Fruit fly (Drosophila melanogaster): ENCODE data around the gene CG31789.

Gene CG31789

DNA sequence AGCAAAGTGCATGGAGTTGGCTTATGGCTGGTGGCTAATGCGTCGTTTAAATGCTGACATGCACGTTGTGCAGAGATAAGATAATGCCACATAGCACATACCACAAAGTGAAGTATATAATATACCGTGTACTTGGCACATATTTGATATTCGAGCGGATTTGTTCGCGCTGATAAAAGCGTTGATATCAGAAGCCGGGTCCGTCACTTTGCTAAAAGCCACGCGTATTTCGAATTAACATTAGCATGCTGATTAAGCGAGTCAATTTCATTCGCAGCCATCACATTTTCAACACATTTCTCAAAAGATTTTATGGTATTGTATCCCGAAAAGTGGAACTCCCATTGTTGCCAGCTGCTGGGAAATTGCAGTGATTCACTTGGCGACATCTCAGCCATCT, 37.0 kb upstream of the CG31789 start:
- TF ChIP-seq Dll (optimal IDR thresholded peaks at IDR 0.05) (no peak), EcR (GFP tag; optimal IDR thresholded peaks at IDR 0.05) (no peak), psq (optimal IDR thresholded peaks at IDR 0.05) (no peak), pan (optimal IDR thresholded peaks at IDR 0.05) (no peak), CG8478 (optimal IDR thresholded peaks at IDR 0.05) (no peak)

DNA sequence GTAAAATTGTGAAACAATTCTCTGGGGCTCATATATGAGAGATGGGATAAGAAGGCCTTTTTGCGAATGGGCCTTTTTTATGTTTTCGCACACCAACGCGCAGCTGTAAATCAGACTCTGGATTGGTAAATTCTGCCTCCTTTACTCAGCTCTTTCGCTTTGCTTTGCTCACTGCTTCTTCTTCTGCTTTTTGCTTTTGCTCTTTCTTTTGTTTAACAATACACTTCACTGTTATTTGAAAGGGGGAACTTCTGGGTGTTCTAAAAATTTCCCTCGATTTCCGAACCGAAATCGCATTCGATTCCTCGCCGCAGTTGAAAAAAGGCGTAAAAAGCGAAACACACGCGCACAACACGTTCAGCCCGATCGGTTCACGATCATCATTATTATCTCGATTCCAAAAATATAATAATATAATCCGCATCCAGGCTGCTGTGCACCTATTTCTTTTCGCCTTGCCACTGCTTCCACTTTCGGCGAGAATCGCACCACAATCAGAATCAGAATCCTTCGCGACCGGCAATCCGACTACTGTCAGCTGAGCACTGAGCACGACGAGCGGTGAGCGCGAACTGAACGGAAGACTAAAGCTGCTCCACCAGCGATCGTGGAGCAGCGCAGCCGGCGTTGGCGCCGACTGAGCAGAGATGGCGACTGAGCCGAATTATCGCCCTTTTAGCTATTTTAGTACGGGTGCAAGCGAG, 33.9 kb upstream of the CG31789 start:
- TF ChIP-seq Dll (optimal IDR thresholded peaks at IDR 0.05) (no peak), EcR (GFP tag; optimal IDR thresholded peaks at IDR 0.05) (no peak), usp (GFP tag; optimal IDR thresholded peaks at IDR 0.05) (no peak), CG8478 (optimal IDR thresholded peaks at IDR 0.05) (no peak), psq (optimal IDR thresholded peaks at IDR 0.05) (no peak), pan (optimal IDR thresholded peaks at IDR 0.05) (no peak)

DNA sequence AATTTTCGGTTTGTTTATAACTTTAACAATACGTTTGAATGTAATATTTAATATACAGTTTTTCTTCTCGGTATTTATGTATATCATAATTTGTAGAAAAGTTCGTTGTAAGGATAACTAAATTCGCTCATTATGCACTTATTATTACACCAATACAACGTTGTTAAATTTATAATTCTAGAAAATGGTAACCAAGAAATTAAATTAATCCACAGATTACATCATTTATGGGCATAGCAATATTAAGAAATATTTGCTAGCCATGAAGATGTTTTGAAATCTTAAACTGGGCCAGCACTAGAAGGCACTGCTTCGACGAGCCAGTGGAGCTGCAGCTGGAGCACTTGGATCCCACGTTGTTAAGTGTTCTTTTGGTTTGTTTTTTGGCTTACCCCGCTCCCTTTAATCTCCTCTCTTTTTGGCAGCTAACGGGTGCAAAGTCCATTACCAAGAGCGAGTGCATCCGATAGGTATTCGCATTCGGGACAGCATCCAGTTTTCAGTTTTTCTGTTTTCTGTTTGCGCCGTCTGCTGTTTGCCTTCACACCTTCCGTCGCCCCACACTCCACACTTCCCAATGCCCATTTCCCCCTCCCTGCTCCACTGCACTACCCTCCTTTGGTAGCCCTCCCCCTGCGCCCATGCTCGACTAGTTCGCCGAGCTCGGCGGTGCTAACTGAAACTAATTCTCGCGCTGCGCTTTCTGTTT, 33.1 kb upstream of the CG31789 start:
- TF ChIP-seq pan (optimal IDR thresholded peaks at IDR 0.05) = peak; percentile 17
- no peak for TF ChIP-seq CG8478 (optimal IDR thresholded peaks at IDR 0.05)
- TF ChIP-seq EcR (GFP tag; optimal IDR thresholded peaks at IDR 0.05) = peak in 1 of 2 experiments; percentile 39
- TF ChIP-seq usp (GFP tag; optimal IDR thresholded peaks at IDR 0.05) = no peak
- no peak for TF ChIP-seq Dll (optimal IDR thresholded peaks at IDR 0.05)

DNA sequence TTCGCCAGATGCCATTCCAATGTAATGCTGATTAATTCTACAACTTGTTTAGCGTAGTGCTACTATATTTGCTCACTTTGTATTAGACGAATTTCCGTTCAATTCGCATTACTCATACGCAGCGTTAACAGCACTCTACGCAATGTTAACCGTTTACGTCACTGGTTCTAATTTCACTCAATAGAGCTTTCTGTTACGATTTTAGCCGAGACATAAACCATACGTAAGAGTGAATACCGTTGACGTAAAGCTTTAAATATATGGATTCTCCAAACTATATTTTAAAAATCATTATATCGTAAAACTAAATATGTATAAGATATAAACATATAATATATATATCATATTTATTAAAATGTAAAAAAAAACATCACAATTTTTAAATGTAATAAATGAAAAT, 29.5 kb upstream of the CG31789 start:
- TF ChIP-seq psq (optimal IDR thresholded peaks at IDR 0.05) (no peak), CG8478 (optimal IDR thresholded peaks at IDR 0.05) (no peak), EcR (GFP tag; optimal IDR thresholded peaks at IDR 0.05) (no peak), Dll (optimal IDR thresholded peaks at IDR 0.05) (no peak), pan (optimal IDR thresholded peaks at IDR 0.05) (no peak), usp (GFP tag; optimal IDR thresholded peaks at IDR 0.05) (no peak)

DNA sequence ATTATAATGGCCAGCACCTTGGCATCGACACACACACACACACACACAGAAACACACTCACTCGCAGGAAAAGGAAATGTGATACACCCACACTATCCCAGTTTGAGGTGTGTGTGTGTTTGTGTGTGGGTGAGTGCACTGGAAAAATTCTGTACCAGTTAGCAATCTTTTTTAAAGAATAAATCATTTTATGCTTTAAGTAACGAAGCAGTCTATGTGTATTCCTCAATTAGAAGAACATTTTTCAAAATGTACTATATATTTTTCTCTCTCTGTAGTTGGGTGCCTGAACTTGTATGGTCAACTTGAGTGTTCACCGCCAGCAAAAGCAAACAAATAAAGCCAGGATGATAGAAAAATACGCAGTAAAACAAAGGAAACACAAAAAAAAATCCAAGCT, 21.1 kb upstream of the CG31789 start:
- TF ChIP-seq pan (optimal IDR thresholded peaks at IDR 0.05) (no peak), EcR (GFP tag; optimal IDR thresholded peaks at IDR 0.05) (no peak), usp (GFP tag; optimal IDR thresholded peaks at IDR 0.05) (no peak), psq (optimal IDR thresholded peaks at IDR 0.05) (no peak)

DNA sequence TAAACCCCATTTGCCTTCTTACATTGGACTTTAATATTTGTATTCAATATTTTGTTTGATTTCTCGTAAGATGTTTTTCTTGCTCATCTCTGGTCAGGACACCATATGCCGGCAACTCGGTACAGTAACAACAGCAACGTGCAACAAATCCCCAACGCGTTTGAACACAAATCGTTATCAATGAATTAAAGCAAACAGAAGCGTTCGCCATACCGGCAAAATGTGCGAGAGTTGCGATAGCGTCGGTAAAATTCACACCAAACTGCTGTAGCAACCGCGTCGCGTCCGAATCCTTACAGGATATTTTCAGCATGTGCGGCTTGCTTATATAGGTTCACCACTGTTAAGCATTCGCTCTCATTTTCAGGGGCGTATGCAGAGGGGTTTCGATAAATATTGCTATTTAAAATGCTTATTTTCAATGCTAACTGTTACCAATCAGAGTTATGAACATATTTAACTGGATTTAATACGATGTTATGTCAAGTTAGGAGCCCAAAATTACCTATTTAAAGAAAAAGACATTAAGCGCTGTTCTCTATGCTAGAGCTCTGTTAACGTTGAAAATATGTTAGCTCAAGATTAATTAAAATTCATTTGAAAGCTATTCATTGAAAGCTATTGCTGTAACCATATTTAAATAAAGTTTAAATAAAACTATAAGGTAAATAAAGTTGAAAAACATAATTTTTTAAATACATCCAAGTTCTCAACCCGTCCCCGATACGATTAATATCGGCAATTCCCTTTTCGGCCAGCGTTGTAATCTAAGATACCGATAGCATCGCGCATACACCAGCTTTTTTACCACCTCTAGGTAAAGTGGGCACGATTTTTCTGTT, 15.4 kb upstream of the CG31789 start, which contains the start of the genes Pde11 and CG15160:
Gene Pde11, minus strand, starts transcription at position 243 of the 842 bp plus-strand sequence.
Gene CG15160, plus strand, starts transcription at position 792 of the 842 bp plus-strand sequence.
- TF ChIP-seq Dll (optimal IDR thresholded peaks at IDR 0.05) = no peak
- no peak for TF ChIP-seq usp (GFP tag; optimal IDR thresholded peaks at IDR 0.05)
- no peak for TF ChIP-seq psq (optimal IDR thresholded peaks at IDR 0.05)
- no peak for TF ChIP-seq EcR (GFP tag; optimal IDR thresholded peaks at IDR 0.05)
- TF ChIP-seq CG8478 (optimal IDR thresholded peaks at IDR 0.05) = no peak
- no peak for TF ChIP-seq pan (optimal IDR thresholded peaks at IDR 0.05)

DNA sequence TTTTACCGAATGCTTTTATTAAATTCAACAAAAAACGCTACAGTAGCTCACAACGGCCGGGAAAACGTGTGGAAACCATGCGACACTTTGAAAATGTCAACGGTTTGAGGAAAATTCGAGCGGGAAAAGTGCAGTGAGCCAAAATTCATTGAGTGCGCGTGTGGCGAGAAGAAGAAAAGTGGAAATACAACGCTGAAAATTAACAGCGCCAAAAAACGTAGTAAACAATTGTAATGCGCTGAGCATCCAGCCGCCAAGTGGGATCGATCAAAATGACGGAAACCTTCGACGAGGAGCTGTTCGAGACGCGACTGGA, 14.8 kb upstream of the CG31789 start:
- TF ChIP-seq usp (GFP tag; optimal IDR thresholded peaks at IDR 0.05) = no peak
- no peak for TF ChIP-seq EcR (GFP tag; optimal IDR thresholded peaks at IDR 0.05)
- TF ChIP-seq CG8478 (optimal IDR thresholded peaks at IDR 0.05) = no peak
- TF ChIP-seq psq (optimal IDR thresholded peaks at IDR 0.05) = no peak
- TF ChIP-seq pan (optimal IDR thresholded peaks at IDR 0.05) = no peak
- TF ChIP-seq Dll (optimal IDR thresholded peaks at IDR 0.05) = no peak

DNA sequence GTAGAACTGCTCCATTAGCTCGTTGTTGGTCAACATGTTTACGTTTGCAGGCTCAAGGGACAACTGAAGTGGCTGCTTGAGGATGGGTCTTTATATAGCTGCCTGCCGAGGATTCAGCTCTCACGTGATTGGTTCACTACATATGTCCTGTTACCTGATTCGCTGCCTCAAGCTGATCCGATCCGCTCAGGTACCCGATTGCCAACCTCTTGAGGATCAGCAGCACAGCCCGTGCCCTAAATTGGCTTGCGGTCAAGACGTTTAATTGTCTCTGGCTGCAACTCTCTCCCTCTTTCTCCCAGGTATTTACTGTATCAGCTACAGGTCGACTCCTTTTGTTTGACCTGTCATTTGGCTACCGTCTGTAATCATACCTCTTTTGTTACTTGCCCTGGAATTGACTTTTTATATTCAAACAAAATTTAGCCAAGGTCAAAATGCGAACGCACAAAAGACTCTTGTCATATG, 8.8 kb upstream of the CG31789 start, which contains the start of gene amos:
Gene amos, minus strand, starts transcription at position 51 of the 468 bp plus-strand sequence.
- no peak for TF ChIP-seq EcR (GFP tag; optimal IDR thresholded peaks at IDR 0.05)
- TF ChIP-seq psq (optimal IDR thresholded peaks at IDR 0.05) = no peak

DNA sequence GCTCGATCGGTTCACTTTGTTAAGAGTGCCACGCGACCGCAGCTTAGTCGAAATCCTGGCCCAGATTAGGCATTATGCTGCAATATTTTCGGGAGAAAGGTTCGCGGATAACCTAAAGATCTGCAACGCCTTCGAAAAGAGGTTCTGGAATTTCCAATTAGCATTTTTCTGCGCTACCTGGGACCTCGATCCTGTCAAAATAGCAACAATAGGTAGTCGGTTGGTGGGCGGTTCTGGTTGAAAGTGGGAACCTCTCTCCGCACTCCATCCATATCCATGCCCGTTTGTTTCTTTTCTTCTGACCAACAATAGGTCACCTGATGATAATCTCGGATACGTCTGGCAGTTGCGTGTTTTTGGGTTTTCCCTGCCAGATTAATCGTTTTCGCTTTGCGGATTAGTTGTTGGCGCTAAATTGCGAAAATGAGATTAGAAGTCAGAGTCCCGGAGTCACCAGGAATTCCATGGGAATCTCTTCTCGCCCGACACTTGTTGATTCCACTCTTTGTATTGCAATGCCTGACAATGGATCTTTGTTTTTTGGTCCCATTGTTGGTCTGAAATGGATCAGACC, 7.5 kb upstream of the CG31789 start:
- no peak for TF ChIP-seq pan (optimal IDR thresholded peaks at IDR 0.05)
- no peak for TF ChIP-seq EcR (GFP tag; optimal IDR thresholded peaks at IDR 0.05)
- no peak for TF ChIP-seq CG8478 (optimal IDR thresholded peaks at IDR 0.05)

DNA sequence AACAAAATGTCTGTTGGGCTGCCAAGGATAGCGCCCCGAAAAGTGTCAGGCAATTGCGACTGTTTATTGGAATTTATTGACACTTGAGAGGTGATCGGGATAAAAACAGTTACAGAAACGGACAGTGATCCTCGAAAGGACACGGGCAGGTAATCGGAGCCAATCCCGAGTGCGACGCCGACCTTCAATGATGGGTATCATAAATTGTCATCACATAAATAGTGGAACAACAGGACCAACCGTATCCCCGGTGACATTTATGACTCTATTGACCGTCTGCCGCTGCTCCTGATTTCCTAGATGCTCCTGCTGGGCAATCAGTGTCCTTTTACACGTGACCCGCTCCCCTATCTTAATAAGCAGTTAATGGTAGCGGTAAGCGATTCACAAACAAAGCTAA, 6.6 kb upstream of the CG31789 start:
- TF ChIP-seq EcR (GFP tag; optimal IDR thresholded peaks at IDR 0.05) = no peak
- no peak for TF ChIP-seq CG8478 (optimal IDR thresholded peaks at IDR 0.05)
- no peak for TF ChIP-seq pan (optimal IDR thresholded peaks at IDR 0.05)
- no peak for TF ChIP-seq psq (optimal IDR thresholded peaks at IDR 0.05)
- TF ChIP-seq usp (GFP tag; optimal IDR thresholded peaks at IDR 0.05) = no peak
- no peak for TF ChIP-seq Dll (optimal IDR thresholded peaks at IDR 0.05)

DNA sequence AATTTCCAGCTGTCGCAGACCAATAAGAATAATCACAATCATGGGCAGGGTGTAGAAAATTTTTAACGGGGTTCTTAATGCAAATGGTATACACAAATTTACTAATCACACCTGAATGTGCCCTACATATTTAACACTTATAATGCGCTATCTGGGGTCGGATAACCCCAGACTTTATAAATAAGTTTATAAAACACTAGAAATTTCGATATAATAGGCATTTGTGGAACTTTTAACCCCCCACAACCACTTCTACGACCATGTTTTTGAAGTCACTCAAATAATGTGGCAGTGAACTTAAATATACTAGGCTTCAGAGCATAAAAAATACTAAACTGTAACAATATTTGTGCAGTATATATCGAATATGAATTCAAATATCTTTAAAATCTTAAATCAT, 742 bp upstream of the CG31789 start, which contains the start of gene CG10413:
Gene CG10413, minus strand, starts transcription at position 264 of the 400 bp plus-strand sequence.
- TF ChIP-seq pan (optimal IDR thresholded peaks at IDR 0.05) = no peak
- no peak for TF ChIP-seq usp (GFP tag; optimal IDR thresholded peaks at IDR 0.05)
- TF ChIP-seq CG8478 (optimal IDR thresholded peaks at IDR 0.05) = no peak
- TF ChIP-seq Dll (optimal IDR thresholded peaks at IDR 0.05) = no peak
- TF ChIP-seq EcR (GFP tag; optimal IDR thresholded peaks at IDR 0.05) = no peak
- TF ChIP-seq psq (optimal IDR thresholded peaks at IDR 0.05) = no peak
